Fruit fly (Drosophila melanogaster) whole organism, embryonic: Measurements from ENCODE around the gene CG33282.

ENCODE experiments used
- Ada2b ChIP-seq: fragments of 200-800 bp; sonication (Bioruptor generic); IDR thresholded peaks from 2 replicates; pipeline ENCODE4 v1.3.6; 2022; ENCODE audit warnings: missing biosample characterization, missing genetic modification characterization
- CG10321 ChIP-seq: fragments of 200-800 bp; sonication (Bioruptor generic); IDR thresholded peaks from 2 replicates; pipeline ENCODE4 v1.3.6; 2022; ENCODE audit warnings: missing biosample characterization, missing genetic modification characterization
- CG10959 ChIP-seq: fragments of 200-800 bp; sonication (Bioruptor generic); IDR thresholded peaks from 2 replicates; pipeline ENCODE4 v1.3.6; 2022; ENCODE audit warnings: missing biosample characterization, missing genetic modification characterization
- CG11085 ChIP-seq: fragments of 200-800 bp; sonication (Bioruptor generic); IDR thresholded peaks from 2 replicates; pipeline ENCODE4 v1.3.6; 2022; ENCODE audit warnings: missing biosample characterization, missing genetic modification characterization
- CG13287 ChIP-seq: fragments of 200-800 bp; sonication (Bioruptor generic); IDR thresholded peaks from 2 replicates; pipeline ENCODE4 v1.3.6; 2022; ENCODE audit warnings: missing biosample characterization, missing genetic modification characterization; ENCODE audit not compliant: partially characterized antibody
- CG15011 ChIP-seq: fragments of 200-800 bp; sonication (Bioruptor generic); optimal IDR thresholded peaks from 3 replicates; lab custom pipeline; 2018; ENCODE audit warnings: missing biosample characterization, mild to moderate bottlenecking, missing genetic modification characterization
- CG15269 ChIP-seq: fragments of 200-800 bp; sonication (Bioruptor generic); optimal IDR thresholded peaks from 2 replicates; lab custom pipeline; 2018; ENCODE audit warnings: missing biosample characterization, mild to moderate bottlenecking, missing genetic modification characterization, moderate library complexity
- CG17361 ChIP-seq: fragments of 200-800 bp; sonication (Bioruptor generic); IDR thresholded peaks from 3 replicates; pipeline ENCODE4 v1.3.6; 2022; ENCODE audit warnings: missing biosample characterization, missing genetic modification characterization
- CG17568 ChIP-seq: fragments of 200-800 bp; sonication (Bioruptor generic); optimal IDR thresholded peaks from 2 replicates; lab custom pipeline; 2018; ENCODE audit warnings: missing biosample characterization, mild to moderate bottlenecking, missing genetic modification characterization, moderate library complexity
- CG17829 ChIP-seq: fragments of 200-800 bp; optimal IDR thresholded peaks from 2 replicates; lab custom pipeline; 2019; ENCODE audit warnings: missing biosample characterization, mild to moderate bottlenecking, missing genetic modification characterization, moderate library complexity
- CG2875 ChIP-seq: fragments of 200-800 bp; sonication (Bioruptor generic); optimal IDR thresholded peaks from 2 replicates; lab custom pipeline; 2017; ENCODE audit warnings: missing biosample characterization, mild to moderate bottlenecking, missing genetic modification characterization, missing genetic modification reagents
- CG30403 ChIP-seq: fragments of 200-800 bp; sonication (Bioruptor generic); optimal IDR thresholded peaks from 3 replicates; lab custom pipeline; 2016; ENCODE audit warnings: missing biosample characterization, missing genetic modification characterization
- CG3065 ChIP-seq: fragments of 200-800 bp; sonication (Bioruptor generic); optimal IDR thresholded peaks from 2 replicates; lab custom pipeline; 2016; ENCODE audit warnings: missing biosample characterization, missing genetic modification characterization
- CG31365 ChIP-seq: fragments of 200-800 bp; sonication (Bioruptor generic); optimal IDR thresholded peaks from 2 replicates; lab custom pipeline; 2018; ENCODE audit warnings: missing biosample characterization, mild to moderate bottlenecking, missing genetic modification characterization
- CG3163 ChIP-seq: fragments of 200-800 bp; sonication (Bioruptor generic); optimal IDR thresholded peaks from 3 replicates; lab custom pipeline; 2016; ENCODE audit warnings: missing biosample characterization, missing genetic modification characterization
- CG43689 ChIP-seq: fragments of 200-800 bp; sonication (Bioruptor generic); IDR thresholded peaks from 2 replicates; pipeline ENCODE4 v1.3.6; 2022; ENCODE audit warnings: missing biosample characterization, missing genetic modification characterization
- CG6175 ChIP-seq: fragments of 200-800 bp; sonication (Bioruptor generic); IDR thresholded peaks from 3 replicates; pipeline ENCODE4 v1.3.6; 2022; ENCODE audit warnings: missing biosample characterization, missing genetic modification characterization
- CG6689 ChIP-seq: fragments of 200-800 bp; sonication (Bioruptor generic); IDR thresholded peaks from 2 replicates; pipeline ENCODE4 v1.3.6; 2022; ENCODE audit warnings: missing biosample characterization, missing genetic modification characterization
- CG8944 ChIP-seq: fragments of 200-800 bp; sonication (Bioruptor generic); optimal IDR thresholded peaks from 3 replicates; lab custom pipeline; 2016; ENCODE audit warnings: missing biosample characterization, missing genetic modification characterization
- Camta ChIP-seq: fragments of 200-800 bp; sonication (Bioruptor generic); optimal IDR thresholded peaks from 2 replicates; lab custom pipeline; 2016; ENCODE audit warnings: missing biosample characterization, missing genetic modification characterization
- Deaf1 ChIP-seq: fragments of 200-800 bp; optimal IDR thresholded peaks from 3 replicates; lab custom pipeline; 2019; ENCODE audit warnings: missing biosample characterization, mild to moderate bottlenecking, missing genetic modification characterization, moderate library complexity
- Doc3 ChIP-seq: fragments of 200-800 bp; sonication (Bioruptor generic); IDR thresholded peaks from 3 replicates; pipeline ENCODE4 v1.3.6; 2022; ENCODE audit warnings: missing biosample characterization, missing genetic modification characterization; ENCODE audit not compliant: partially characterized antibody
- MBD-R2 ChIP-seq: fragments of 200-800 bp; sonication (Bioruptor generic); IDR thresholded peaks from 2 replicates; pipeline ENCODE4 v1.3.6; 2022; ENCODE audit warnings: missing biosample characterization, missing genetic modification characterization
- NK7.1 ChIP-seq: fragments of 200-800 bp; sonication (Bioruptor generic); optimal IDR thresholded peaks from 3 replicates; lab custom pipeline; 2016; ENCODE audit warnings: missing biosample characterization, missing genetic modification characterization
- Nf-YB ChIP-seq: fragments of 200-800 bp; sonication (Bioruptor generic); optimal IDR thresholded peaks from 3 replicates; lab custom pipeline; 2019; ENCODE audit warnings: missing biosample characterization, mild to moderate bottlenecking, missing genetic modification characterization, moderate library complexity
- Nf-YC ChIP-seq: fragments of 200-800 bp; optimal IDR thresholded peaks from 3 replicates; lab custom pipeline; 2019; ENCODE audit warnings: missing biosample characterization, mild to moderate bottlenecking, missing genetic modification characterization, moderate library complexity
- Sry-β ChIP-seq: fragments of 200-800 bp; sonication (Bioruptor generic); optimal IDR thresholded peaks from 2 replicates; lab custom pipeline; 2018; ENCODE audit warnings: missing biosample characterization, mild to moderate bottlenecking, missing genetic modification characterization, moderate library complexity
- Stat92E ChIP-seq, 3 experiments: fragments of >200 bp in 2 of 3; fragments of 200-800 bp in 1 of 3; sonication (Bioruptor generic) in 1 of 3; optimal IDR thresholded peaks; 2 replicates each; lab custom pipeline; 2017 to 2019; ENCODE audit warnings: missing biosample characterization in 3 of 3, missing genetic modification characterization in 3 of 3, mild to moderate bottlenecking in 1 of 3, moderate library complexity in 1 of 3
- ara ChIP-seq: fragments of 200-800 bp; sonication (Bioruptor generic); IDR thresholded peaks from 2 replicates; pipeline ENCODE4 v1.3.6; 2022; ENCODE audit warnings: missing biosample characterization, missing genetic modification characterization
- az2 ChIP-seq: fragments of 200-800 bp; sonication (Bioruptor generic); optimal IDR thresholded peaks from 3 replicates; lab custom pipeline; 2016; ENCODE audit warnings: missing biosample characterization, missing genetic modification characterization
- bsh ChIP-seq, 2 experiments: fragments of 200-800 bp; sonication (Bioruptor generic); optimal IDR thresholded peaks; 2 replicates each; lab custom pipeline; 2017 to 2018; ENCODE audit warnings: mild to moderate bottlenecking in 2 of 2, missing biosample characterization in 2 of 2, missing genetic modification characterization in 2 of 2, moderate library complexity in 1 of 2
- btn ChIP-seq: fragments of 200-800 bp; sonication (Bioruptor generic); optimal IDR thresholded peaks from 2 replicates; lab custom pipeline; 2016; ENCODE audit warnings: missing biosample characterization, missing genetic modification characterization
- cad ChIP-seq: fragments of >200 bp; optimal IDR thresholded peaks from 2 replicates; lab custom pipeline; 2017; ENCODE audit warnings: missing biosample characterization, missing genetic modification characterization
- croc ChIP-seq: fragments of 200-800 bp; sonication (Bioruptor generic); conservative IDR thresholded peaks from 3 replicates; pipeline ENCODE4 v1.3.6; 2022; ENCODE audit warnings: missing biosample characterization, missing genetic modification characterization
- dan ChIP-seq: fragments of 200-800 bp; sonication (Bioruptor generic); IDR thresholded peaks from 2 replicates; pipeline ENCODE4 v1.3.6; 2022; ENCODE audit warnings: missing biosample characterization, missing genetic modification characterization
- disco-r ChIP-seq: fragments of 200-800 bp; sonication (Bioruptor generic); optimal IDR thresholded peaks from 2 replicates; lab custom pipeline; 2016; ENCODE audit warnings: missing biosample characterization, missing genetic modification characterization
- dpn ChIP-seq, 2 experiments: fragments of 200-800 bp; sonication (Bioruptor generic); optimal IDR thresholded peaks; 3 replicates each; lab custom pipeline; 2016; ENCODE audit warnings: missing biosample characterization in 2 of 2, missing genetic modification characterization in 2 of 2
- gsb ChIP-seq: fragments of 200-800 bp; sonication (Bioruptor generic); IDR thresholded peaks from 2 replicates; pipeline ENCODE4 v1.3.6; 2022; ENCODE audit warnings: missing biosample characterization, missing genetic modification characterization
- mld ChIP-seq: fragments of 200-800 bp; sonication (Bioruptor generic); IDR thresholded peaks from 3 replicates; pipeline ENCODE4 v1.3.6; 2022; ENCODE audit warnings: missing biosample characterization, missing genetic modification characterization; ENCODE audit not compliant: partially characterized antibody
- nau ChIP-seq: fragments of 200-800 bp; sonication (Bioruptor generic); optimal IDR thresholded peaks from 3 replicates; lab custom pipeline; 2017; ENCODE audit warnings: missing biosample characterization, mild to moderate bottlenecking, missing genetic modification characterization, missing genetic modification reagents
- otp ChIP-seq: fragments of 200-800 bp; sonication (Bioruptor generic); IDR thresholded peaks from 3 replicates; pipeline ENCODE4, ENCODE4 v1.3.6; 2022; ENCODE audit warnings: missing biosample characterization, missing genetic modification characterization
- pho ChIP-seq: fragments of 200-800 bp; sonication (Bioruptor generic); optimal IDR thresholded peaks from 2 replicates; lab custom pipeline; 2016; ENCODE audit warnings: missing biosample characterization, missing genetic modification characterization
- pnt ChIP-seq: fragments of 200-800 bp; sonication (Bioruptor generic); optimal IDR thresholded peaks from 3 replicates; lab custom pipeline; 2016; ENCODE audit warnings: missing biosample characterization, missing genetic modification characterization
- pzg ChIP-seq: fragments of 200-800 bp; sonication (Bioruptor generic); optimal IDR thresholded peaks from 3 replicates; lab custom pipeline; 2018; ENCODE audit warnings: missing biosample characterization, mild to moderate bottlenecking, missing genetic modification characterization, moderate library complexity
- repo ChIP-seq: fragments of 200-800 bp; sonication (Bioruptor generic); optimal IDR thresholded peaks from 2 replicates; lab custom pipeline; 2016; ENCODE audit warnings: missing biosample characterization, missing genetic modification characterization
- sens-2 ChIP-seq: fragments of 200-800 bp; sonication (Bioruptor generic); IDR thresholded peaks from 2 replicates; pipeline ENCODE4 v1.3.6; 2022; ENCODE audit warnings: missing biosample characterization, missing genetic modification characterization
- ssp ChIP-seq: fragments of 200-800 bp; sonication (Bioruptor generic); IDR thresholded peaks from 2 replicates; pipeline ENCODE4 v1.3.6; 2022; ENCODE audit warnings: missing biosample characterization, missing genetic modification characterization
- twi ChIP-seq: fragments of 200-800 bp; optimal IDR thresholded peaks from 2 replicates; lab custom pipeline; 2019; ENCODE audit warnings: missing biosample characterization, mild to moderate bottlenecking, missing genetic modification characterization, moderate library complexity
- unc-4 ChIP-seq: fragments of 200-800 bp; sonication (Bioruptor generic); IDR thresholded peaks from 2 replicates; pipeline ENCODE4 v1.3.6; 2022; ENCODE audit warnings: missing biosample characterization, missing genetic modification characterization; ENCODE audit not compliant: partially characterized antibody

Gene CG33282

DNA sequence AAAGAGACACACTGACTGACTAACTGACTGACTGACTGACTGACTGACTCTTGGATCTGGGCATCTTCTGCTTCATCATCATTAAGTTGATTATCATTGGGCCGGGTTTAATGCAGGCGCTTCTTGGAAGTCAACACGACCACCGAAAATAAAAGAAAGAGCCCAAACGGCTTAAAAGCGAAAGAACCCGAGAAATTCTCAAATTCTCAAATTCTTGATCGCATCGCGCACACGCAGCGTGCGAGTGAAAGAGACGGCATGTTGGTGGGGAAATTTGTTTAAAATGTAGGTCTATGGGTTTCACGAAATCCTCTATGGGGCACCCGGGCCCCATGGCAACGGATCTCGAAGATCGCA, 18.8 kb downstream of the CG33282 start (continued):
- TF ChIP-seq pho (GFP tag; lab: Kevin White, UChicago) = no peak
- no peak for TF ChIP-seq sens-2 (GFP tag; lab: Robert Waterston, UW)
- TF ChIP-seq CG6175 (GFP tag; lab: Robert Waterston, UW) = no peak
- no peak for TF ChIP-seq NK7.1 (GFP tag; lab: Kevin White, UChicago)
- no peak for TF ChIP-seq CG3163 (GFP tag; lab: Kevin White, UChicago)
- TF ChIP-seq Sry-β (GFP tag; lab: Kevin White, UChicago) = no peak
- TF ChIP-seq Doc3 = no peak

DNA sequence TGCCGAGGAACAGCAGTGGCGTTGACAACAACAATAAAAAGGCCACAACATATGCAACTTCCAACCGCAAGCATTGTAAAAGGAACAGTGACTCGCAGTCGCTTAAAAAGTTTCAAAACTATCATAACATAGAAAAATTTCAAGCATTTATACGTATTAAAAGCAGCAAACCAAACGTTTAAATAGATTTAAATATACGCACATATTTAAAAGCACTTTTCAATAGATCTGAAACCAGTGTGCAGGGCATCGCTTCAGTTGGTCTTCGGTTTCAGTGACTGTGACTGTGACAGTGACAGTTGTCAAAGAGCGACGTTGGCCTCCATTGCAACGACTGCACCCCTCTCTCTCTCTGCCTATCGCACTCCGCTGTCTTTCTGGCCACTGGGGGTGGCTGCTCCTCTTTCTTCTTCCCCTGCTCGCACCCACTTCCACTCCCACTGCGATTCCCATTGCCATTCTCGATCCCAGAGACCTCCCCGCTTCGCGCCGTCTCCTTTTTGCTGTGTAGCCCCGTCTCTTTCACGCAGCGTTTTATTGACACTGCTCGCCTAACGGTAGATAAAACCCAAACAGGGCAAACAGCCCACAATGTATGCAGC, 20.5 kb downstream of the CG33282 start:
- TF ChIP-seq cad (GFP tag; lab: Kevin White, UChicago) = no peak
- no peak for TF ChIP-seq CG3065 (GFP tag; lab: Kevin White, UChicago)
- peak; percentile 35 for TF ChIP-seq Deaf1
- no peak for TF ChIP-seq CG13287 (GFP tag; lab: Robert Waterston, UW)
- peak; percentile 84 for TF ChIP-seq CG2875
- TF ChIP-seq Nf-YC = no peak
- peak; percentile 61; the same call in 1 of the 2 replicates for TF ChIP-seq CG11085 (GFP tag; lab: Robert Waterston, UW)
- peak; percentile 75 for TF ChIP-seq CG30403 (GFP tag; lab: Kevin White, UChicago)
- TF ChIP-seq repo (GFP tag; lab: Kevin White, UChicago) = peak; percentile 57
- no peak for TF ChIP-seq mld (GFP tag; lab: Robert Waterston, UW)
- no peak for TF ChIP-seq MBD-R2
- TF ChIP-seq az2 (GFP tag; lab: Kevin White, UChicago) = peak; percentile 80
- peak; percentile 72 for TF ChIP-seq CG10959 (GFP tag; lab: Robert Waterston, UW)
- peak; percentile 92 for TF ChIP-seq CG6689 (GFP tag; lab: Robert Waterston, UW)
- TF ChIP-seq CG8944 (GFP tag; lab: Kevin White, UChicago) = peak; percentile 60
- TF ChIP-seq ssp (GFP tag; lab: Robert Waterston, UW) = peak; percentile 70
- TF ChIP-seq CG15269 (tag; lab: Kevin White, UChicago) = peak; percentile 77
- TF ChIP-seq Ada2b (GFP tag; lab: Robert Waterston, UW) = peak; percentile 81
- peak; percentile 56 for TF ChIP-seq btn
- TF ChIP-seq pzg (GFP tag; lab: Kevin White, UChicago) = no peak
- peak; percentile 28 for TF ChIP-seq CG31365 (tag; lab: Kevin White, UChicago)
- TF ChIP-seq CG17361 (GFP tag; lab: Robert Waterston, UW) = peak; percentile 83
- peak; percentile 19 for TF ChIP-seq Nf-YB (GFP tag; lab: Kevin White, UChicago)
- TF ChIP-seq dan (GFP tag; lab: Robert Waterston, UW) = peak; percentile 60; the same call in 1 of the 2 replicates
- TF ChIP-seq nau (GFP tag; lab: Kevin White, UChicago) = peak; percentile 83
- peak; percentile 32; the same call in 1 of the 2 replicates for TF ChIP-seq CG10321
- TF ChIP-seq dpn (GFP tag; optimal IDR thresholded peaks at IDR 0.05; lab: Kevin White, UChicago) = peak; percentile 59 to 82
- TF ChIP-seq pnt (GFP tag; lab: Kevin White, UChicago) = peak; percentile 42
- TF ChIP-seq CG43689 (GFP tag; lab: Robert Waterston, UW) = peak; percentile 75
- peak; percentile 94 for TF ChIP-seq ara (GFP tag; lab: Robert Waterston, UW)
- TF ChIP-seq CG17829 (tag; lab: Kevin White, UChicago) = peak; percentile 84
- peak; percentile 31 for TF ChIP-seq CG17568 (GFP tag; lab: Kevin White, UChicago)
- TF ChIP-seq croc (GFP tag; lab: Robert Waterston, UW) = peak; percentile 92
- peak; percentile 82 to 89 for TF ChIP-seq bsh (GFP tag; optimal IDR thresholded peaks at IDR 0.05; lab: Kevin White, UChicago)
- TF ChIP-seq disco-r = no peak
- TF ChIP-seq CG6175 (GFP tag; lab: Robert Waterston, UW) = 0 out of 3 replicates have a peak, but pooled peaks have one; percentile 57
- TF ChIP-seq otp (GFP tag; lab: Robert Waterston, UW) = peak; percentile 93
- peak; percentile 65 for TF ChIP-seq Camta (GFP tag; lab: Kevin White, UChicago)
- peak; percentile 26 for TF ChIP-seq twi (tag; lab: Kevin White, UChicago)
- TF ChIP-seq Stat92E (GFP tag; optimal IDR thresholded peaks at IDR 0.05; lab: Kevin White, UChicago) = no peak
- no peak for TF ChIP-seq unc-4 (GFP tag; lab: Robert Waterston, UW)
- peak; percentile 39 for TF ChIP-seq CG15011 (GFP tag; lab: Kevin White, UChicago)
- no peak for TF ChIP-seq gsb
